Fruit fly (Drosophila melanogaster) whole organism, embryonic: ENCODE measurements around the gene CG15480.

Source experiments
- Aef1 ChIP-seq: fragments of 200-800 bp; sonication (Bioruptor generic); IDR thresholded peaks from 3 replicates; pipeline ENCODE4 v1.3.6; 2022; ENCODE audit warnings: missing biosample characterization, missing genetic modification characterization
- CG11085 ChIP-seq: fragments of 200-800 bp; sonication (Bioruptor generic); IDR thresholded peaks from 2 replicates; pipeline ENCODE4 v1.3.6; 2022; ENCODE audit warnings: missing biosample characterization, missing genetic modification characterization
- CG12659 ChIP-seq: fragments of 200-800 bp; sonication (Bioruptor generic); optimal IDR thresholded peaks from 3 replicates; lab custom pipeline; 2017; ENCODE audit warnings: mild to moderate bottlenecking, missing biosample characterization, missing genetic modification reagents, missing genetic modification characterization
- CG1529 ChIP-seq: fragments of 200-800 bp; sonication (Bioruptor generic); optimal IDR thresholded peaks from 3 replicates; lab custom pipeline; 2018; ENCODE audit warnings: missing biosample characterization, missing genetic modification characterization
- CG15479 ChIP-seq: fragments of 200-800 bp; sonication (Bioruptor generic); optimal IDR thresholded peaks from 3 replicates; lab custom pipeline; 2019; ENCODE audit warnings: missing biosample characterization, mild to moderate bottlenecking, missing genetic modification characterization, moderate library complexity
- CG1602 ChIP-seq: fragments of 200-800 bp; sonication (Bioruptor generic); optimal IDR thresholded peaks from 3 replicates; lab custom pipeline; 2016; ENCODE audit warnings: missing biosample characterization, missing genetic modification characterization
- CG2875 ChIP-seq: fragments of 200-800 bp; sonication (Bioruptor generic); optimal IDR thresholded peaks from 2 replicates; lab custom pipeline; 2017; ENCODE audit warnings: missing biosample characterization, mild to moderate bottlenecking, missing genetic modification characterization, missing genetic modification reagents
- CG31441 ChIP-seq: fragments of 200-800 bp; sonication (Bioruptor generic); IDR thresholded peaks from 2 replicates; pipeline ENCODE4 v1.3.6; 2022; ENCODE audit warnings: missing biosample characterization, missing genetic modification characterization
- CG34376 ChIP-seq: fragments of 200-800 bp; sonication (Bioruptor generic); optimal IDR thresholded peaks from 2 replicates; lab custom pipeline; 2018; ENCODE audit warnings: missing biosample characterization, mild to moderate bottlenecking, missing genetic modification characterization
- CG7372 ChIP-seq: fragments of 200-800 bp; sonication (Bioruptor generic); IDR thresholded peaks from 2 replicates; pipeline ENCODE4 v1.3.6; 2022; ENCODE audit warnings: missing biosample characterization, missing genetic modification characterization
- CG8765 ChIP-seq: fragments of 200-800 bp; sonication (Bioruptor generic); IDR thresholded peaks from 2 replicates; pipeline ENCODE4 v1.3.6; 2022; ENCODE audit warnings: missing biosample characterization, missing genetic modification characterization
- Camta ChIP-seq: fragments of 200-800 bp; sonication (Bioruptor generic); optimal IDR thresholded peaks from 2 replicates; lab custom pipeline; 2016; ENCODE audit warnings: missing biosample characterization, missing genetic modification characterization
- Chrac-16 ChIP-seq: fragments of 200-800 bp; sonication (Bioruptor generic); optimal IDR thresholded peaks from 3 replicates; lab custom pipeline; 2016; ENCODE audit warnings: missing biosample characterization, missing genetic modification characterization
- CoRest ChIP-seq: fragments of 200-800 bp; sonication (Bioruptor generic); optimal IDR thresholded peaks from 3 replicates; lab custom pipeline; 2018; ENCODE audit warnings: missing biosample characterization, mild to moderate bottlenecking, missing genetic modification characterization, moderate library complexity
- Dp ChIP-seq: fragments of 200-800 bp; sonication (Bioruptor generic); optimal IDR thresholded peaks from 2 replicates; lab custom pipeline; 2018; ENCODE audit warnings: missing biosample characterization, mild to moderate bottlenecking, missing genetic modification characterization, moderate library complexity
- Eip74EF ChIP-seq, 2 experiments: fragments of 200-800 bp in 1 of 2; fragments of >200 bp in 1 of 2; sonication (Bioruptor generic) in 1 of 2; optimal IDR thresholded peaks; 2 replicates each; lab custom pipeline; 2017 to 2019; ENCODE audit warnings: missing biosample characterization in 2 of 2, missing genetic modification characterization in 2 of 2, mild to moderate bottlenecking in 1 of 2, moderate library complexity in 1 of 2
- Ets65A ChIP-seq: fragments of 200-800 bp; sonication (Bioruptor generic); peaks from one replicate; lab custom pipeline; 2016; ENCODE audit warnings: missing biosample characterization, missing genetic modification characterization
- Hand ChIP-seq: fragments of 200-800 bp; sonication (Bioruptor generic); optimal IDR thresholded peaks from 2 replicates; lab custom pipeline; 2017; ENCODE audit warnings: mild to moderate bottlenecking, missing biosample characterization, missing genetic modification reagents, missing genetic modification characterization
- Hr78 ChIP-seq, 2 experiments: fragments of 200-800 bp in 1 of 2; fragments of >200 bp in 1 of 2; sonication (Bioruptor generic) in 1 of 2; optimal IDR thresholded peaks; 2 replicates each; lab custom pipeline; 2017 to 2019; ENCODE audit warnings: missing biosample characterization in 2 of 2, missing genetic modification characterization in 2 of 2, mild to moderate bottlenecking in 1 of 2, moderate library complexity in 1 of 2
- Kr ChIP-seq: fragments of 200-800 bp; sonication (Bioruptor generic); optimal IDR thresholded peaks from 2 replicates; lab custom pipeline; 2017; ENCODE audit warnings: missing biosample characterization, mild to moderate bottlenecking, missing genetic modification characterization
- Lim3 ChIP-seq: fragments of 200-800 bp; sonication (Bioruptor generic); IDR thresholded peaks from 2 replicates; pipeline ENCODE4 v1.3.6; 2022; ENCODE audit warnings: missing biosample characterization, missing genetic modification characterization
- Lpt ChIP-seq: fragments of >200 bp; optimal IDR thresholded peaks from 2 replicates; lab custom pipeline; 2018; ENCODE audit warnings: missing biosample characterization, missing genetic modification characterization
- Max ChIP-seq: fragments of 200-800 bp; sonication (Bioruptor generic); optimal IDR thresholded peaks from 2 replicates; lab custom pipeline; 2016; ENCODE audit warnings: missing biosample characterization, mild to moderate bottlenecking, missing genetic modification characterization
- Rx ChIP-seq: fragments of 200-800 bp; sonication (Bioruptor generic); IDR thresholded peaks from 2 replicates; pipeline ENCODE4 v1.3.6; 2022; ENCODE audit warnings: missing biosample characterization, missing genetic modification characterization
- YL-1 ChIP-seq: fragments of 200-800 bp; sonication (Bioruptor generic); optimal IDR thresholded peaks from 3 replicates; lab custom pipeline; 2017; ENCODE audit warnings: missing biosample characterization, mild to moderate bottlenecking, missing genetic modification characterization
- bbx ChIP-seq: fragments of 200-800 bp; sonication (Bioruptor generic); IDR thresholded peaks from 2 replicates; pipeline ENCODE4 v1.3.6; 2022; ENCODE audit warnings: missing biosample characterization, missing genetic modification characterization; ENCODE audit not compliant: partially characterized antibody
- bigmax ChIP-seq: fragments of 200-800 bp; sonication (Bioruptor generic); optimal IDR thresholded peaks from 2 replicates; lab custom pipeline; 2018; ENCODE audit warnings: missing biosample characterization, mild to moderate bottlenecking, missing genetic modification characterization
- btn ChIP-seq: fragments of 200-800 bp; sonication (Bioruptor generic); optimal IDR thresholded peaks from 2 replicates; lab custom pipeline; 2016; ENCODE audit warnings: missing biosample characterization, missing genetic modification characterization
- dmrt11E ChIP-seq: fragments of 200-800 bp; sonication (Bioruptor generic); optimal IDR thresholded peaks from 3 replicates; lab custom pipeline; 2018; ENCODE audit warnings: missing biosample characterization, mild to moderate bottlenecking, missing genetic modification characterization, moderate library complexity
- exex ChIP-seq: fragments of 200-800 bp; sonication (Bioruptor generic); optimal IDR thresholded peaks from 4 replicates; lab custom pipeline; 2018; ENCODE audit warnings: missing biosample characterization, mild to moderate bottlenecking, missing genetic modification characterization, moderate library complexity
- fu2 ChIP-seq: fragments of 200-800 bp; sonication (Bioruptor generic); optimal IDR thresholded peaks from 2 replicates; lab custom pipeline; 2016; ENCODE audit warnings: missing biosample characterization, missing genetic modification characterization
- gcm2 ChIP-seq: fragments of 200-800 bp; sonication (Bioruptor generic); optimal IDR thresholded peaks from 2 replicates; lab custom pipeline; 2016; ENCODE audit warnings: missing biosample characterization, missing genetic modification characterization
- her ChIP-seq: fragments of 200-800 bp; sonication (Bioruptor generic); optimal IDR thresholded peaks from 2 replicates; lab custom pipeline; 2016; ENCODE audit warnings: missing biosample characterization, missing genetic modification characterization
- jing ChIP-seq: fragments of 200-800 bp; sonication (Bioruptor generic); optimal IDR thresholded peaks from 2 replicates; lab custom pipeline; 2018; ENCODE audit warnings: missing biosample characterization, mild to moderate bottlenecking, missing genetic modification characterization
- lbe ChIP-seq: fragments of 200-800 bp; sonication (Bioruptor generic); optimal IDR thresholded peaks from 2 replicates; lab custom pipeline; 2016; ENCODE audit warnings: missing biosample characterization, mild to moderate bottlenecking, missing genetic modification characterization
- luna ChIP-seq: fragments of 200-800 bp; sonication (Bioruptor generic); optimal IDR thresholded peaks from 2 replicates; lab custom pipeline; 2016; ENCODE audit warnings: missing biosample characterization, missing genetic modification characterization
- mld ChIP-seq: fragments of 200-800 bp; sonication (Bioruptor generic); IDR thresholded peaks from 3 replicates; pipeline ENCODE4 v1.3.6; 2022; ENCODE audit warnings: missing biosample characterization, missing genetic modification characterization; ENCODE audit not compliant: partially characterized antibody
- p53 ChIP-seq: fragments of 200-800 bp; sonication (Bioruptor generic); optimal IDR thresholded peaks from 2 replicates; lab custom pipeline; 2016; ENCODE audit warnings: missing biosample characterization, missing genetic modification characterization
- phol ChIP-seq: fragments of 200-800 bp; sonication (Bioruptor generic); optimal IDR thresholded peaks from 3 replicates; lab custom pipeline; 2018; ENCODE audit warnings: missing biosample characterization, mild to moderate bottlenecking, missing genetic modification characterization, moderate library complexity
- prd ChIP-seq, 3 experiments: fragments of >200 bp in 2 of 3; fragments of 200-800 bp in 1 of 3; sonication (Bioruptor generic) in 1 of 3; optimal IDR thresholded peaks in 2 of 3; IDR thresholded peaks in 1 of 3; 2 replicates in 2 of 3; 3 replicates in 1 of 3; pipeline versions ENCODE4 v1.3.6 to Lab custom; 2017 to 2022; ENCODE audit warnings: missing biosample characterization in 1 of 3, missing genetic modification characterization in 1 of 3
- pros ChIP-seq: fragments of 200-800 bp; sonication (Bioruptor generic); optimal IDR thresholded peaks from 3 replicates; lab custom pipeline; 2019; ENCODE audit warnings: missing biosample characterization, mild to moderate bottlenecking, missing genetic modification characterization, moderate library complexity
- pzg ChIP-seq: fragments of 200-800 bp; sonication (Bioruptor generic); optimal IDR thresholded peaks from 3 replicates; lab custom pipeline; 2018; ENCODE audit warnings: missing biosample characterization, mild to moderate bottlenecking, missing genetic modification characterization, moderate library complexity
- sens-2 ChIP-seq: fragments of 200-800 bp; sonication (Bioruptor generic); IDR thresholded peaks from 2 replicates; pipeline ENCODE4 v1.3.6; 2022; ENCODE audit warnings: missing biosample characterization, missing genetic modification characterization
- tll ChIP-seq, 2 experiments: fragments of 200-800 bp in 1 of 2; fragments of >200 bp in 1 of 2; sonication (Bioruptor generic) in 1 of 2; optimal IDR thresholded peaks; 2 replicates each; lab custom pipeline; 2017 to 2019; ENCODE audit warnings: missing biosample characterization in 2 of 2, missing genetic modification characterization in 2 of 2, mild to moderate bottlenecking in 1 of 2, moderate library complexity in 1 of 2
- twi ChIP-seq: fragments of 200-800 bp; optimal IDR thresholded peaks from 2 replicates; lab custom pipeline; 2019; ENCODE audit warnings: missing biosample characterization, mild to moderate bottlenecking, missing genetic modification characterization, moderate library complexity
- unpg ChIP-seq: fragments of 200-800 bp; sonication (Bioruptor generic); optimal IDR thresholded peaks from 3 replicates; lab custom pipeline; 2018; ENCODE audit warnings: missing biosample characterization, mild to moderate bottlenecking, missing genetic modification characterization, moderate library complexity
- z ChIP-seq: fragments of 200-800 bp; sonication (Bioruptor generic); IDR thresholded peaks from 3 replicates; pipeline ENCODE4 v1.3.6; 2022; ENCODE audit warnings: missing biosample characterization, missing genetic modification characterization
- zen ChIP-seq: fragments of 200-800 bp; sonication (Bioruptor generic); optimal IDR thresholded peaks from 3 replicates; lab custom pipeline; 2018; ENCODE audit warnings: missing biosample characterization, mild to moderate bottlenecking, missing genetic modification characterization, moderate library complexity

CG15480 gene

DNA sequence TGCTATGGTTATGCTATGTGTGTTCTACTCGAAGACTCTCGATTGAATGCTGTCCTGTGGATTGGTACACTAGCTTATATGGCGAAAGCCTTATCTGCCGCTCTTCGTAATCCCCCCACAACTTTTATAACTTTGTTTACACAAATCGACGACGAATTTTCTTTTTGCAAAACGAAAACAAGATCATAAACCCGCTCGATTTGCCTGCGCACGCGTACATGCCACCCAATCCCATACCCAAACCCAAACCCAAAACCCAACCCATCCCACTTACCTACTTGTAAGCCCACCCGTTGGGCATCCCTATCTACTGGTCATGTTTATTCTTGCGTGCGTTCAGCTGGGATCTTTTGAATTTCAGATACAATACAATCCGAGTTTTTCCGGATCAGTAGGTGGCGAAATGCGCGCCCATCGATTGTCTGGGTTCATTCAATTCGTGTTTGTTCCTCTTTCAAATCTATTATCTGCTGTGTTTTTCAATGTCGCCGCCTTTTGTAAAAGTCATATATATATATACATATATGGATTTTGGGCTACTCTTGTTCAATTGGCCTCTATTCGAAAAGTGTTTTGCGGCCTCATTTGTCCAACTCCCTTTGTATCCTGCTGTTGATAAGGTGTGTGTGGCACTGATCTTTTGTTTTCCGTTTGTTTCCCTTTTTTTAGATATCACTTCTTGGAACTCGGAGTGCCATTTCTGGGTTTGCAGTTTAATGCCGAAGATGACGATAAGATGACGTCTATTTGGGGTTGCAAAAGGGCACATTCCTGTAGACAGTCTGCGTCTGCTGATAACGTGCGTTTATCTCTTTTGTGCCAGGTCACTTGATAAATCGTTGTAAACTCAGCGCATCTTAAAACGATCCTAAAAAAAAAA, 9.8 kb upstream of the CG15480 start, which contains the start of gene Mabi:
Gene Mabi (minus strand): TSS at position 51 of the 880 bp plus-strand sequence.
- TF ChIP-seq Dp (GFP tag; lab: Kevin White, UChicago) (no peak), dmrt11E (tag; lab: Kevin White, UChicago) (no peak), Eip74EF (GFP tag; optimal IDR thresholded peaks at IDR 0.05; lab: Kevin White, UChicago) (no peak), YL-1 (GFP tag; lab: Kevin White, UChicago) (no peak), Hr78 (GFP tag; optimal IDR thresholded peaks at IDR 0.05; lab: Kevin White, UChicago) (no peak), CG31441 (no peak), Rx (GFP tag; lab: Robert Waterston, UW) (no peak), twi (peak; percentile 34), Ets65A (GFP tag; lab: Kevin White, UChicago) (peak; percentile 36), CG34376 (GFP tag; lab: Kevin White, UChicago) (no peak), bbx (no peak), zen (tag; lab: Kevin White, UChicago) (peak; percentile 75), prd (optimal IDR thresholded peaks at IDR 0.05; lab: Kevin White, UChicago) (no peak), prd (GFP tag; IDR thresholded peaks at IDR 0.05; lab: Robert Waterston, UW) (no peak), CG2875 (GFP tag; lab: Kevin White, UChicago) (no peak), gcm2 (GFP tag; lab: Kevin White, UChicago) (no peak), Chrac-16 (GFP tag; lab: Kevin White, UChicago) (no peak), Kr (GFP tag; lab: Kevin White, UChicago) (peak; percentile 63), CG11085 (GFP tag; lab: Robert Waterston, UW) (no peak), Lim3 (GFP tag; lab: Robert Waterston, UW) (no peak), CG8765 (GFP tag; lab: Robert Waterston, UW) (no peak), z (GFP tag; lab: Robert Waterston, UW) (no peak), bigmax (GFP tag; lab: Kevin White, UChicago) (no peak), CG12659 (GFP tag; lab: Kevin White, UChicago) (no peak), lbe (no peak), unpg (GFP tag; lab: Kevin White, UChicago) (no peak), tll (GFP tag; optimal IDR thresholded peaks at IDR 0.05; lab: Kevin White, UChicago) (peak in 1 of 2 experiments; percentile 79), fu2 (no peak), p53 (GFP tag; lab: Kevin White, UChicago) (peak; percentile 57), CG1529 (GFP tag; lab: Kevin White, UChicago) (no peak), CG1602 (GFP tag; lab: Kevin White, UChicago) (no peak), CG7372 (no peak), sens-2 (GFP tag; lab: Robert Waterston, UW) (no peak), btn (GFP tag; lab: Kevin White, UChicago) (no peak), mld (GFP tag; lab: Robert Waterston, UW) (no peak), CoRest (tag; lab: Kevin White, UChicago) (no peak), Hand (GFP tag; lab: Kevin White, UChicago) (no peak), Camta (GFP tag; lab: Kevin White, UChicago) (no peak), Aef1 (GFP tag; lab: Robert Waterston, UW) (no peak), exex (tag; lab: Kevin White, UChicago) (no peak), her (no peak), luna (no peak), jing (no peak), CG15479 (GFP tag; lab: Kevin White, UChicago) (peak; percentile 100), Lpt (GFP tag; lab: Kevin White, UChicago) (no peak), Max (GFP tag; lab: Kevin White, UChicago) (no peak), pzg (GFP tag; lab: Kevin White, UChicago) (no peak), pros (peak; percentile 11), phol (tag; lab: Kevin White, UChicago) (no peak)
